Worm (Caenorhabditis elegans) whole organism, L2 larva: ENCODE data around the gene srx-82.

Source experiments
- C34F6.9 ChIP-seq: fragments of 150-350 bp; optimal IDR thresholded peaks from 2 replicates; lab custom pipeline; 2014; ENCODE audit warnings: missing biosample characterization, missing genetic modification characterization
- R02D3.7 ChIP-seq: fragments of 150-350 bp; optimal IDR thresholded peaks from 2 replicates; lab custom pipeline; 2014; ENCODE audit warnings: missing biosample characterization, missing genetic modification characterization
- Y55F3AM.14 ChIP-seq: fragments of 200-800 bp; sonication (Bioruptor generic); optimal IDR thresholded peaks from 2 replicates; lab custom pipeline; 2018; ENCODE audit warnings: mild to moderate bottlenecking, missing genetic modification characterization, missing compliant biosample characterization
- ZK546.5 ChIP-seq: sonication (generic microtip); optimal IDR thresholded peaks from 2 replicates; lab custom pipeline; 2017; ENCODE audit warnings: missing biosample characterization, missing genetic modification characterization
- alr-1 ChIP-seq: fragments of 150-350 bp; optimal IDR thresholded peaks from 2 replicates; lab custom pipeline; 2014; ENCODE audit warnings: missing biosample characterization, missing genetic modification characterization
- aly-2 ChIP-seq: fragments of 150-350 bp; optimal IDR thresholded peaks from 2 replicates; lab custom pipeline; 2014; ENCODE audit warnings: missing biosample characterization, missing genetic modification characterization
- ama-1 ChIP-seq: fragments of 150-350 bp; optimal IDR thresholded peaks from 2 replicates; lab custom pipeline; 2018; ENCODE audit warnings: inconsistent platforms
- blmp-1 ChIP-seq: sonication (generic microtip); optimal IDR thresholded peaks from 2 replicates; lab custom pipeline; 2017; ENCODE audit warnings: missing genetic modification characterization, mild to moderate bottlenecking, missing compliant biosample characterization, antibody characterized with exemption, moderate library complexity; ENCODE audit not compliant: insufficient read depth
- ceh-82 ChIP-seq: fragments of 150-350 bp; optimal IDR thresholded peaks from 2 replicates; lab custom pipeline; 2014; ENCODE audit warnings: missing biosample characterization, missing genetic modification characterization
- crh-2 ChIP-seq: sonication (generic microtip); optimal IDR thresholded peaks from 2 replicates; lab custom pipeline; 2017; ENCODE audit warnings: missing biosample characterization, missing genetic modification characterization
- dmd-4 ChIP-seq: sonication (generic microtip); optimal IDR thresholded peaks from 2 replicates; lab custom pipeline; 2017; ENCODE audit warnings: missing biosample characterization, missing genetic modification characterization
- elt-3 ChIP-seq: sonication (generic microtip); optimal IDR thresholded peaks from 2 replicates; lab custom pipeline; 2017; ENCODE audit warnings: missing biosample characterization, missing genetic modification characterization
- fos-1 ChIP-seq: fragments of 150-350 bp; optimal IDR thresholded peaks from 2 replicates; lab custom pipeline; 2014; ENCODE audit warnings: missing biosample characterization, missing genetic modification characterization
- lin-11 ChIP-seq: fragments of 150-350 bp; sonication (generic microtip); optimal IDR thresholded peaks from 2 replicates; lab custom pipeline; 2014; ENCODE audit warnings: missing biosample characterization, missing genetic modification characterization, inconsistent platforms, mixed read lengths
- lin-39 ChIP-seq: fragments of 150-350 bp; optimal IDR thresholded peaks from 2 replicates; lab custom pipeline; 2014; ENCODE audit warnings: missing biosample characterization, missing genetic modification reagents, missing genetic modification characterization
- lsy-2 ChIP-seq, 2 experiments: fragments of 150-350 bp in 1 of 2; sonication (generic microtip) in 1 of 2; optimal IDR thresholded peaks; 2 replicates each; lab custom pipeline; 2014 to 2017; ENCODE audit warnings: missing biosample characterization in 2 of 2, missing genetic modification characterization in 2 of 2
- mab-5 ChIP-seq: fragments of 150-350 bp; optimal IDR thresholded peaks from 2 replicates; lab custom pipeline; 2014; ENCODE audit warnings: missing biosample characterization, missing genetic modification characterization
- mdl-1 ChIP-seq, 2 experiments: fragments of 150-350 bp in 1 of 2; sonication (generic microtip) in 1 of 2; optimal IDR thresholded peaks; 2 replicates each; lab custom pipeline; 2017; ENCODE audit warnings: missing biosample characterization in 2 of 2, missing genetic modification characterization in 2 of 2
- nhr-10 ChIP-seq: sonication (generic microtip); optimal IDR thresholded peaks from 2 replicates; lab custom pipeline; 2017; ENCODE audit warnings: missing biosample characterization, missing genetic modification characterization
- nhr-12 ChIP-seq: fragments of 150-350 bp; optimal IDR thresholded peaks from 2 replicates; lab custom pipeline; 2014; ENCODE audit warnings: missing biosample characterization, missing genetic modification characterization
- nhr-129 ChIP-seq: fragments of 150-350 bp; optimal IDR thresholded peaks from 2 replicates; lab custom pipeline; 2014; ENCODE audit warnings: missing biosample characterization, missing genetic modification characterization
- nhr-21 ChIP-seq: fragments of 150-350 bp; optimal IDR thresholded peaks from 2 replicates; lab custom pipeline; 2014; ENCODE audit warnings: missing biosample characterization, missing genetic modification characterization
- nhr-23 ChIP-seq: fragments of 150-350 bp; optimal IDR thresholded peaks from 2 replicates; lab custom pipeline; 2014; ENCODE audit warnings: missing biosample characterization, missing genetic modification reagents, missing genetic modification characterization
- nhr-237 ChIP-seq: fragments of 150-350 bp; optimal IDR thresholded peaks from 2 replicates; lab custom pipeline; 2014; ENCODE audit warnings: missing biosample characterization, missing genetic modification characterization
- nhr-25 ChIP-seq: fragments of 150-350 bp; sonication (generic microtip); optimal IDR thresholded peaks from 3 replicates; lab custom pipeline; 2014; ENCODE audit warnings: missing biosample characterization, missing genetic modification characterization
- nhr-6 ChIP-seq: fragments of 150-350 bp; optimal IDR thresholded peaks from 2 replicates; lab custom pipeline; 2014; ENCODE audit warnings: missing biosample characterization, missing genetic modification characterization
- nhr-77 ChIP-seq: fragments of 150-350 bp; optimal IDR thresholded peaks from 2 replicates; lab custom pipeline; 2014; ENCODE audit warnings: missing biosample characterization, missing genetic modification characterization
- peb-1 ChIP-seq: fragments of 150-350 bp; optimal IDR thresholded peaks from 2 replicates; lab custom pipeline; 2014; ENCODE audit warnings: missing biosample characterization, missing genetic modification characterization
- skn-1 ChIP-seq: sonication (generic microtip); optimal IDR thresholded peaks from 2 replicates; lab custom pipeline; 2017; ENCODE audit warnings: missing biosample characterization, missing genetic modification characterization
- sma-9 ChIP-seq, 2 experiments: fragments of 150-350 bp in 1 of 2; sonication (generic microtip) in 1 of 2; optimal IDR thresholded peaks; 2 replicates each; lab custom pipeline; 2014 to 2016; ENCODE audit warnings: missing genetic modification characterization in 2 of 2, mild to moderate bottlenecking in 1 of 2, missing biosample characterization in 1 of 2, missing compliant biosample characterization in 1 of 2, missing genetic modification reagents in 1 of 2, moderate library complexity in 1 of 2
- snpc-4 ChIP-seq: fragments of 150-350 bp; optimal IDR thresholded peaks from 2 replicates; lab custom pipeline; 2014; ENCODE audit warnings: missing biosample characterization, missing genetic modification characterization
- unc-55 ChIP-seq: fragments of 150-350 bp; sonication (generic microtip); optimal IDR thresholded peaks from 3 replicates; lab custom pipeline; 2014; ENCODE audit warnings: missing biosample characterization, missing genetic modification reagents, missing genetic modification characterization
- unc-62 ChIP-seq: fragments of 150-350 bp; optimal IDR thresholded peaks from 2 replicates; lab custom pipeline; 2014; ENCODE audit warnings: missing biosample characterization, missing genetic modification reagents, missing genetic modification characterization
- zag-1 ChIP-seq: fragments of 150-350 bp; optimal IDR thresholded peaks from 2 replicates; lab custom pipeline; 2014; ENCODE audit warnings: missing biosample characterization, missing genetic modification characterization
- ztf-4 ChIP-seq: fragments of 150-350 bp; optimal IDR thresholded peaks from 2 replicates; lab custom pipeline; 2014; ENCODE audit warnings: missing biosample characterization, missing genetic modification characterization

Gene srx-82

ce11 chrV:11585122-11585521 is 4.4 kb upstream of the srx-82 start (continued):
- TF ChIP-seq dmd-4 = no peak
- TF ChIP-seq nhr-25 (tag; lab: Kevin White, UChicago) = no peak
- TF ChIP-seq ztf-4 (tag; lab: Kevin White, UChicago) = no peak
- TF ChIP-seq sma-9 (GFP tag; optimal IDR thresholded peaks at IDR 0.05; lab: Kevin White, UChicago) = peak; percentile 84
- no peak for TF ChIP-seq sma-9 (tag; optimal IDR thresholded peaks at IDR 0.05; lab: Kevin White, UChicago)
- no peak for TF ChIP-seq ZK546.5 (tag; lab: Kevin White, UChicago)
- no peak for TF ChIP-seq nhr-237
- TF ChIP-seq fos-1 (tag; lab: Kevin White, UChicago) = peak; percentile 32
- TF ChIP-seq nhr-77 (tag; lab: Kevin White, UChicago) = no peak
- TF ChIP-seq mdl-1 (tag; optimal IDR thresholded peaks at IDR 0.05; lab: Kevin White, UChicago) = no peak
- no peak for TF ChIP-seq alr-1
- TF ChIP-seq nhr-23 (tag; lab: Kevin White, UChicago) = no peak
- TF ChIP-seq Y55F3AM.14 (GFP tag; lab: Kevin White, UChicago) = no peak

DNA sequence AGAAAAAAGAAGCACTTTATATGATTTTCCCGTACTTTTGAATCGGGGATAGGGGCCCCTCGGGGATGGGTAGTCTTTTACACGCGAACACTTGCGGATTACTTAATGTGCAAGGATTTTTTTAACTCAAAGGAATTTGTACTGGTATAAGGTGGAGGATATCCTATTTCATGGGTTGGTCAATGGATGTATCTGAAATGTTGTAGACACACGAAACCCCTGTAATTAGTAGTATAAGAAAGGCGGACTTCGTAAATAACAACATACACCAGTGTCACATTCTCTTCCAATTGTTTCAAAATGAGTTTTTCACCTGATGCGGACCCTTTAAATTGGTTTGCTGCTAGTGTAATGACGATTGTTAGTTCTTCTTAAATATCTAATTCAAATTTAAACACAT is 3.9 kb downstream of the srx-82 start, which contains the start of gene srx-80:
srx-80 (plus strand) TSS at position 301 of the 400 bp plus-strand sequence.
- TF ChIP-seq aly-2 (tag; lab: Kevin White, UChicago) (no peak), nhr-23 (tag; lab: Kevin White, UChicago) (no peak), crh-2 (no peak), nhr-237 (no peak), ceh-82 (tag; lab: Kevin White, UChicago) (no peak), nhr-129 (tag; lab: Kevin White, UChicago) (no peak), lsy-2 (tag; optimal IDR thresholded peaks at IDR 0.05; lab: Kevin White, UChicago) (no peak), lin-11 (tag; lab: Kevin White, UChicago) (no peak), zag-1 (no peak), lin-39 (tag; lab: Kevin White, UChicago) (no peak), dmd-4 (no peak), Y55F3AM.14 (GFP tag; lab: Kevin White, UChicago) (no peak), ztf-4 (tag; lab: Kevin White, UChicago) (no peak), nhr-77 (tag; lab: Kevin White, UChicago) (no peak), ama-1 (lab: Kevin White, UChicago) (no peak), skn-1 (tag; lab: Kevin White, UChicago) (no peak), mab-5 (tag; lab: Kevin White, UChicago) (no peak), nhr-10 (tag; lab: Kevin White, UChicago) (no peak)

- TF ChIP-seq unc-55 (GFP tag; lab: Kevin White, UChicago) (no peak), mdl-1 (tag; optimal IDR thresholded peaks at IDR 0.05; lab: Kevin White, UChicago) (no peak), C34F6.9 (tag; lab: Kevin White, UChicago) (no peak), sma-9 (GFP tag; optimal IDR thresholded peaks at IDR 0.05; lab: Kevin White, UChicago) (no peak), sma-9 (tag; optimal IDR thresholded peaks at IDR 0.05; lab: Kevin White, UChicago) (no peak), nhr-10 (tag; lab: Kevin White, UChicago) (no peak), unc-62 (GFP tag; lab: Kevin White, UChicago) (no peak), zag-1 (no peak), aly-2 (tag; lab: Kevin White, UChicago) (no peak), R02D3.7 (no peak), nhr-6 (tag; lab: Kevin White, UChicago) (no peak), peb-1 (no peak), nhr-77 (tag; lab: Kevin White, UChicago) (no peak), ZK546.5 (tag; lab: Kevin White, UChicago) (no peak), nhr-25 (tag; lab: Kevin White, UChicago) (no peak)
These were observed 4.4 kb downstream of the srx-82 start for ce11 chrV:11593888-11594287.

- TF ChIP-seq ztf-4 (tag; lab: Kevin White, UChicago) (no peak), C34F6.9 (tag; lab: Kevin White, UChicago) (no peak), ama-1 (lab: Kevin White, UChicago) (no peak), nhr-10 (tag; lab: Kevin White, UChicago) (no peak), Y55F3AM.14 (GFP tag; lab: Kevin White, UChicago) (no peak), unc-62 (GFP tag; lab: Kevin White, UChicago) (no peak), alr-1 (no peak), fos-1 (tag; lab: Kevin White, UChicago) (no peak), nhr-129 (tag; lab: Kevin White, UChicago) (no peak), ZK546.5 (tag; lab: Kevin White, UChicago) (no peak), nhr-21 (tag; lab: Kevin White, UChicago) (no peak), nhr-12 (tag; lab: Kevin White, UChicago) (no peak), elt-3 (no peak), crh-2 (no peak), blmp-1 (tag; lab: Kevin White, UChicago) (no peak), snpc-4 (no peak), unc-55 (GFP tag; lab: Kevin White, UChicago) (no peak), mdl-1 (tag; optimal IDR thresholded peaks at IDR 0.05; lab: Kevin White, UChicago) (no peak)
These were observed 9.3 kb downstream of the srx-82 start, which contains the start of gene srx-84 for ce11 chrV:11598807-11599206. Gene srx-84, plus strand, starts transcription at chrV:11599107.
